Worm (Caenorhabditis elegans): Measurements from ENCODE around the gene R11G1.7.

DNA sequence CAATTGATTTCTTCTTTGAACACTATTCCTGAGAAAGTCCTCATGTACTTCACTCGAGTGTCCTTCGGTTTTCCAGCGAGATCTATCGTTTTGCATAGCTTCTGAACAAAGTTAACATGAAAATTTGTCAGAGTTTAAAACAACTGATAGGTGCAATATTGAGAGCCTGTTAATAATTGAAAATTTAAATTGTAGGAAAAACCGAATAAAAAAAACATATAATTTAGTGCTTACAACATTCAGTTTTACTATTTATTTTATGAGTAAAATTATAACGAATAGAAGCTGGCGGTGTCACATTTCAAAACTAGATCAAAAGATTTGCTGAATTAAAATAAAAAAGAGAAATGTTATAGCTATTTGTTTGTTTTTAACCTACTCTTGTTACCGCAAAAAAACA, 37.1 kb downstream of the R11G1.7 start, which contains the start of gene C02F12.8:
- no peak for TF ChIP-seq ceh-79 (tag; optimal IDR thresholded peaks at IDR 0.05)
- TF ChIP-seq dpl-1 (GFP tag; optimal IDR thresholded peaks at IDR 0.05) = no peak
- no peak for TF ChIP-seq zfh-2 (GFP tag; conservative IDR thresholded peaks at IDR 0.05)

Data from whole organism, young adult.